Fruit fly (Drosophila melanogaster): ENCODE measurements around the gene PNKP.

The PNKP gene

dm6 chr3R:8317709-8318335, 25.5 kb downstream of the PNKP start:
- no peak for TF ChIP-seq Rel (GFP tag; optimal IDR thresholded peaks at IDR 0.05)
- peak; percentile 57 for TF ChIP-seq Rel (tag; optimal IDR thresholded peaks at IDR 0.05)
- no peak for TF ChIP-seq dl (GFP tag; optimal IDR thresholded peaks at IDR 0.05; ENCODE audit: insufficient read depth in 1 of 2, partially characterized antibody in 2 of 2)
- peak in 1 of 2 experiments; percentile 5 for TF ChIP-seq foxo (GFP tag; optimal IDR thresholded peaks at IDR 0.05)

dm6 chr3R:8317215-8317614, 26.1 kb downstream of the PNKP start, which contains the start of gene Ctr1B:
Gene Ctr1B, plus strand, starts transcription at chr3R:8317612.
- TF ChIP-seq sv (GFP tag; optimal IDR thresholded peaks at IDR 0.05) (no peak), jim (GFP tag; optimal IDR thresholded peaks at IDR 0.05) (no peak), OdsH (GFP tag; optimal IDR thresholded peaks at IDR 0.05) (no peak), Hnf4 (GFP tag; optimal IDR thresholded peaks at IDR 0.05) (no peak), dl (GFP tag; optimal IDR thresholded peaks at IDR 0.05; ENCODE audit: insufficient read depth in 1 of 2, partially characterized antibody in 2 of 2) (peak in 1 of 2 experiments; percentile 9), woc (GFP tag; optimal IDR thresholded peaks at IDR 0.05) (no peak), brk (GFP tag; optimal IDR thresholded peaks at IDR 0.05) (no peak), GATAd (GFP tag; optimal IDR thresholded peaks at IDR 0.05) (no peak), Dfd (GFP tag; optimal IDR thresholded peaks at IDR 0.05) (no peak), br (GFP tag; optimal IDR thresholded peaks at IDR 0.05) (no peak), ey (GFP tag; optimal IDR thresholded peaks at IDR 0.05) (no peak), CG9705 (GFP tag; optimal IDR thresholded peaks at IDR 0.05) (no peak), pan (optimal IDR thresholded peaks at IDR 0.05) (no peak), Rel (GFP tag; optimal IDR thresholded peaks at IDR 0.05) (no peak), Rel (tag; optimal IDR thresholded peaks at IDR 0.05) (no peak), Hr78 (GFP tag; optimal IDR thresholded peaks at IDR 0.05) (no peak), lola (GFP tag; optimal IDR thresholded peaks at IDR 0.05) (no peak), Dif (GFP tag; optimal IDR thresholded peaks at IDR 0.05; ENCODE audit: partially characterized antibody) (peak; percentile 13), dmrt93B (GFP tag; optimal IDR thresholded peaks at IDR 0.05) (no peak), Myc (optimal IDR thresholded peaks at IDR 0.05) (no peak), psq (GFP tag; optimal IDR thresholded peaks at IDR 0.05) (no peak), Hr83 (GFP tag; optimal IDR thresholded peaks at IDR 0.05; ENCODE audit: poor library complexity, severe bottlenecking) (no peak), Vsx2 (GFP tag; optimal IDR thresholded peaks at IDR 0.05; ENCODE audit: partially characterized antibody) (peak; percentile 47), Sp1 (GFP tag; optimal IDR thresholded peaks at IDR 0.05) (no peak)

- TF ChIP-seq Dfd (GFP tag; optimal IDR thresholded peaks at IDR 0.05) = no peak
- no peak for TF ChIP-seq dsf (GFP tag; optimal IDR thresholded peaks at IDR 0.05; ENCODE audit: borderline replicate concordance)
- TF ChIP-seq N (GFP tag; optimal IDR thresholded peaks at IDR 0.05) = no peak
- TF ChIP-seq foxo (GFP tag; optimal IDR thresholded peaks at IDR 0.05) = no peak
- no peak for TF ChIP-seq HLH106 (tag; optimal IDR thresholded peaks at IDR 0.05)
- peak; percentile 100 for TF ChIP-seq Dif (GFP tag; optimal IDR thresholded peaks at IDR 0.05; ENCODE audit: partially characterized antibody)
- no peak for TF ChIP-seq Mio (GFP tag; optimal IDR thresholded peaks at IDR 0.05)
- no peak for TF ChIP-seq jim (GFP tag; optimal IDR thresholded peaks at IDR 0.05)
- no peak for TF ChIP-seq Abd-B (GFP tag; optimal IDR thresholded peaks at IDR 0.05)
- no peak for TF ChIP-seq h (GFP tag; optimal IDR thresholded peaks at IDR 0.05)
- TF ChIP-seq woc (GFP tag; optimal IDR thresholded peaks at IDR 0.05) = no peak
- no peak for TF ChIP-seq ey (GFP tag; optimal IDR thresholded peaks at IDR 0.05)
- TF ChIP-seq Hnf4 (GFP tag; optimal IDR thresholded peaks at IDR 0.05) = no peak
- TF ChIP-seq CrebA (GFP tag; optimal IDR thresholded peaks at IDR 0.05; ENCODE audit: borderline replicate concordance) = no peak
- TF ChIP-seq dmrt93B (GFP tag; optimal IDR thresholded peaks at IDR 0.05) = no peak
- TF ChIP-seq Vsx2 (GFP tag; optimal IDR thresholded peaks at IDR 0.05; ENCODE audit: partially characterized antibody) = peak; percentile 100
- TF ChIP-seq Myc (optimal IDR thresholded peaks at IDR 0.05) = peak; percentile 28
- TF ChIP-seq OdsH (GFP tag; optimal IDR thresholded peaks at IDR 0.05) = no peak
- TF ChIP-seq dl (GFP tag; optimal IDR thresholded peaks at IDR 0.05; ENCODE audit: insufficient read depth in 1 of 2, partially characterized antibody in 2 of 2) = peak; percentile 100
- TF ChIP-seq usp (GFP tag; optimal IDR thresholded peaks at IDR 0.05) = no peak
- TF ChIP-seq fru (GFP tag; optimal IDR thresholded peaks at IDR 0.05) = no peak
- TF ChIP-seq CG9705 (GFP tag; optimal IDR thresholded peaks at IDR 0.05) = no peak
- no peak for TF ChIP-seq Hr78 (GFP tag; optimal IDR thresholded peaks at IDR 0.05)
- no peak for TF ChIP-seq Sp1 (GFP tag; optimal IDR thresholded peaks at IDR 0.05)
- TF ChIP-seq rgr (GFP tag; optimal IDR thresholded peaks at IDR 0.05) = no peak
- TF ChIP-seq lola (GFP tag; optimal IDR thresholded peaks at IDR 0.05) = no peak
- no peak for TF ChIP-seq pan (optimal IDR thresholded peaks at IDR 0.05)
- no peak for TF ChIP-seq br (GFP tag; optimal IDR thresholded peaks at IDR 0.05)
Measured at dm6 chr3R:8316344-8317105, 26.8 kb downstream of the PNKP start, which contains the start of gene Coq2. Gene Coq2, minus strand, starts transcription at chr3R:8316543.
